Worm (Caenorhabditis elegans) whole organism, early embryonic: ENCODE measurements around the gene C34F6.9.

Experiments used
- B0310.2 ChIP-seq: sonication (generic microtip); optimal IDR thresholded peaks from 2 replicates; lab custom pipeline; 2016; ENCODE audit warnings: mild to moderate bottlenecking, missing genetic modification characterization, missing compliant biosample characterization
- F13C5.2 ChIP-seq: sonication (generic microtip); optimal IDR thresholded peaks from 2 replicates; lab custom pipeline; 2017; ENCODE audit warnings: mild to moderate bottlenecking, missing genetic modification characterization, inconsistent platforms, missing compliant biosample characterization
- aly-1 ChIP-seq: sonication (generic microtip); optimal IDR thresholded peaks from 2 replicates; lab custom pipeline; 2016; ENCODE audit warnings: missing genetic modification characterization, missing compliant biosample characterization
- ama-1 ChIP-seq: fragments of 150-350 bp; optimal IDR thresholded peaks from 2 replicates; lab custom pipeline; 2014
- ets-7 ChIP-seq: sonication (generic microtip); optimal IDR thresholded peaks from 2 replicates; lab custom pipeline; 2016; ENCODE audit warnings: missing genotype, missing genetic modification characterization, missing compliant biosample characterization
- flt-1 ChIP-seq: fragments of 200-800 bp; sonication (Bioruptor generic); IDR thresholded peaks from 2 replicates; pipeline ENCODE4 v1.3.6; 2022; ENCODE audit warnings: missing genetic modification characterization, missing compliant biosample characterization
- hmg-4 ChIP-seq: fragments of 200-800 bp; sonication (Bioruptor generic); optimal IDR thresholded peaks from 2 replicates; lab custom pipeline; 2018; ENCODE audit warnings: mild to moderate bottlenecking, missing genetic modification characterization, missing compliant biosample characterization
- tbx-37 ChIP-seq: fragments of 200-800 bp; sonication (Bioruptor generic); conservative IDR thresholded peaks from 2 replicates; pipeline ENCODE4 v1.3.6; 2022; ENCODE audit warnings: missing genetic modification reagents, missing genetic modification characterization, missing compliant biosample characterization
- tra-4 ChIP-seq: sonication (generic microtip); optimal IDR thresholded peaks from 2 replicates; lab custom pipeline; 2017; ENCODE audit warnings: missing genetic modification characterization, missing compliant biosample characterization

- TF ChIP-seq ama-1 (lab: Kevin White, UChicago) (no peak), tbx-37 (GFP tag; lab: Robert Waterston, UW) (no peak), ets-7 (tag; lab: Kevin White, UChicago) (no peak), flt-1 (GFP tag; lab: Robert Waterston, UW) (no peak), aly-1 (no peak), F13C5.2 (tag; lab: Kevin White, UChicago) (no peak), tra-4 (no peak), hmg-4 (GFP tag; lab: Kevin White, UChicago) (no peak), B0310.2 (tag; lab: Kevin White, UChicago) (no peak)
Observed at ce11 chrX:11189515-11189914, 32.9 kb downstream of the C34F6.9 start, which contains the start of gene F13D2.1.
